Worm (Caenorhabditis elegans) whole organism, mixed stage, embryonic: ENCODE results near the gene F18C5.10.

Experiments used
- M03D4.4 ChIP-seq: sonication (generic microtip); optimal IDR thresholded peaks from 2 replicates; lab custom pipeline; 2017; ENCODE audit warnings: mild to moderate bottlenecking, missing genetic modification characterization, missing compliant biosample characterization
- bed-3 ChIP-seq: fragments of 200-800 bp; sonication (Bioruptor generic); optimal IDR thresholded peaks from 3 replicates; lab custom pipeline; 2018; ENCODE audit warnings: mild to moderate bottlenecking, missing genetic modification characterization, moderate library complexity, missing compliant biosample characterization
- blmp-1 ChIP-seq: fragments of 150-350 bp; optimal IDR thresholded peaks from 2 replicates; lab custom pipeline; 2014; ENCODE audit warnings: missing biosample characterization, missing genetic modification characterization
- ceh-39 ChIP-seq: fragments of 150-350 bp; optimal IDR thresholded peaks from 2 replicates; lab custom pipeline; 2014; ENCODE audit warnings: missing biosample characterization, missing genetic modification characterization
- ceh-43 ChIP-seq: fragments of 200-800 bp; sonication (Bioruptor generic); optimal IDR thresholded peaks from 2 replicates; lab custom pipeline; 2018; ENCODE audit warnings: mild to moderate bottlenecking, missing genetic modification characterization, moderate library complexity, missing compliant biosample characterization
- ceh-83 ChIP-seq: fragments of 200-800 bp; sonication (Bioruptor generic); optimal IDR thresholded peaks from 2 replicates; lab custom pipeline; 2018; ENCODE audit warnings: mild to moderate bottlenecking, missing genetic modification characterization, missing compliant biosample characterization
- ces-1 ChIP-seq: fragments of 150-350 bp; optimal IDR thresholded peaks from 2 replicates; lab custom pipeline; 2014; ENCODE audit warnings: missing biosample characterization, missing genetic modification reagents, missing genetic modification characterization
- cnd-1 ChIP-seq: fragments of 200-800 bp; sonication (Bioruptor generic); optimal IDR thresholded peaks from 2 replicates; lab custom pipeline; 2018; ENCODE audit warnings: mild to moderate bottlenecking, missing genetic modification characterization, missing compliant biosample characterization
- drap-1 ChIP-seq: fragments of 200-800 bp; sonication (Bioruptor generic); optimal IDR thresholded peaks from 3 replicates; lab custom pipeline; 2018; ENCODE audit warnings: mild to moderate bottlenecking, missing genetic modification characterization, missing compliant biosample characterization
- elt-1 ChIP-seq: sonication (generic microtip); optimal IDR thresholded peaks from 2 replicates; lab custom pipeline; 2017; ENCODE audit warnings: missing genetic modification characterization, mild to moderate bottlenecking, missing compliant biosample characterization, antibody characterized with exemption, moderate library complexity, borderline replicate concordance; ENCODE audit not compliant: insufficient read depth
- elt-3 ChIP-seq: fragments of 150-350 bp; optimal IDR thresholded peaks from 2 replicates; lab custom pipeline; 2014; ENCODE audit warnings: missing biosample characterization, missing genetic modification characterization
- flh-1 ChIP-seq: fragments of 200-800 bp; sonication (Bioruptor generic); optimal IDR thresholded peaks from 2 replicates; lab custom pipeline; 2018; ENCODE audit warnings: mild to moderate bottlenecking, missing genetic modification characterization, moderate library complexity, missing compliant biosample characterization
- ham-2 ChIP-seq: fragments of 200-800 bp; sonication (Bioruptor generic); optimal IDR thresholded peaks from 2 replicates; lab custom pipeline; 2018; ENCODE audit warnings: mild to moderate bottlenecking, missing genetic modification characterization, missing compliant biosample characterization
- hlh-1 ChIP-seq: fragments of 150-350 bp; optimal IDR thresholded peaks from 2 replicates; lab custom pipeline; 2014; ENCODE audit warnings: missing biosample characterization, missing genetic modification reagents, missing genetic modification characterization
- lin-13 ChIP-seq: fragments of 150-350 bp; optimal IDR thresholded peaks from 2 replicates; lab custom pipeline; 2014; ENCODE audit warnings: missing biosample characterization, missing genetic modification characterization
- lin-32 ChIP-seq: fragments of 200-800 bp; sonication (Bioruptor generic); optimal IDR thresholded peaks from 2 replicates; lab custom pipeline; 2018; ENCODE audit warnings: mild to moderate bottlenecking, missing genetic modification characterization, missing compliant biosample characterization
- lsy-2 ChIP-seq: fragments of 150-350 bp; optimal IDR thresholded peaks from 2 replicates; lab custom pipeline; 2014; ENCODE audit warnings: missing biosample characterization, missing genetic modification characterization
- mab-5 ChIP-seq: fragments of 150-350 bp; optimal IDR thresholded peaks from 2 replicates; lab custom pipeline; 2014; ENCODE audit warnings: missing biosample characterization, missing genetic modification characterization
- mep-1 ChIP-seq: fragments of 150-350 bp; optimal IDR thresholded peaks from 2 replicates; lab custom pipeline; 2017; ENCODE audit warnings: missing biosample characterization, missing genetic modification reagents, missing genetic modification characterization, inconsistent platforms
- mls-2 ChIP-seq: sonication (generic microtip); optimal IDR thresholded peaks from 2 replicates; lab custom pipeline; 2016; ENCODE audit warnings: mild to moderate bottlenecking, missing genetic modification characterization, moderate library complexity, missing compliant biosample characterization
- nhr-12 ChIP-seq: fragments of 150-350 bp; optimal IDR thresholded peaks from 2 replicates; lab custom pipeline; 2014; ENCODE audit warnings: missing biosample characterization, missing genetic modification characterization
- nhr-2 ChIP-seq: fragments of 150-350 bp; optimal IDR thresholded peaks from 2 replicates; lab custom pipeline; 2014; ENCODE audit warnings: missing biosample characterization, missing genetic modification characterization
- nhr-237 ChIP-seq: fragments of 150-350 bp; optimal IDR thresholded peaks from 2 replicates; lab custom pipeline; 2014; ENCODE audit warnings: missing biosample characterization, missing genetic modification characterization
- nhr-28 ChIP-seq: fragments of 150-350 bp; optimal IDR thresholded peaks from 2 replicates; lab custom pipeline; 2014; ENCODE audit warnings: missing biosample characterization, missing genetic modification characterization
- nhr-76 ChIP-seq: sonication (generic microtip); optimal IDR thresholded peaks from 2 replicates; lab custom pipeline; 2017; ENCODE audit warnings: missing biosample characterization, missing genetic modification characterization
- pha-4 ChIP-seq: fragments of 150-350 bp; optimal IDR thresholded peaks from 2 replicates; lab custom pipeline; 2018; ENCODE audit warnings: missing biosample characterization, missing genetic modification reagents, missing genetic modification characterization
- sem-2 ChIP-seq: fragments of 200-800 bp; sonication (Bioruptor generic); optimal IDR thresholded peaks from 2 replicates; lab custom pipeline; 2018; ENCODE audit warnings: mild to moderate bottlenecking, missing genetic modification characterization, missing compliant biosample characterization
- snpc-4 ChIP-seq: fragments of 150-350 bp; optimal IDR thresholded peaks from 2 replicates; lab custom pipeline; 2014; ENCODE audit warnings: missing biosample characterization, missing genetic modification characterization
- sptf-1 ChIP-seq: sonication (generic microtip); optimal IDR thresholded peaks from 2 replicates; lab custom pipeline; 2017; ENCODE audit warnings: mild to moderate bottlenecking, missing genetic modification characterization, moderate library complexity, missing compliant biosample characterization
- tbx-8 ChIP-seq: fragments of 200-800 bp; sonication (Bioruptor generic); optimal IDR thresholded peaks from 2 replicates; lab custom pipeline; 2018; ENCODE audit warnings: mild to moderate bottlenecking, missing genetic modification characterization, moderate library complexity, missing compliant biosample characterization
- unc-120 ChIP-seq: sonication (generic microtip); optimal IDR thresholded peaks from 2 replicates; lab custom pipeline; 2017; ENCODE audit warnings: missing genetic modification characterization, missing compliant biosample characterization; ENCODE audit not compliant: poor library complexity, severe bottlenecking
- unc-39 ChIP-seq: fragments of 150-350 bp; optimal IDR thresholded peaks from 2 replicates; lab custom pipeline; 2014; ENCODE audit warnings: missing biosample characterization, missing genetic modification characterization
- unc-62 ChIP-seq: fragments of 150-350 bp; optimal IDR thresholded peaks from 2 replicates; lab custom pipeline; 2014; ENCODE audit warnings: missing biosample characterization, missing genetic modification reagents, missing genetic modification characterization
- zip-8 ChIP-seq: fragments of 150-350 bp; optimal IDR thresholded peaks from 2 replicates; lab custom pipeline; 2014; ENCODE audit warnings: missing biosample characterization, missing genetic modification characterization
- ztf-11 ChIP-seq: fragments of 150-350 bp; optimal IDR thresholded peaks from 2 replicates; lab custom pipeline; 2014; ENCODE audit warnings: missing biosample characterization, missing genetic modification characterization

The F18C5.10 gene

DNA sequence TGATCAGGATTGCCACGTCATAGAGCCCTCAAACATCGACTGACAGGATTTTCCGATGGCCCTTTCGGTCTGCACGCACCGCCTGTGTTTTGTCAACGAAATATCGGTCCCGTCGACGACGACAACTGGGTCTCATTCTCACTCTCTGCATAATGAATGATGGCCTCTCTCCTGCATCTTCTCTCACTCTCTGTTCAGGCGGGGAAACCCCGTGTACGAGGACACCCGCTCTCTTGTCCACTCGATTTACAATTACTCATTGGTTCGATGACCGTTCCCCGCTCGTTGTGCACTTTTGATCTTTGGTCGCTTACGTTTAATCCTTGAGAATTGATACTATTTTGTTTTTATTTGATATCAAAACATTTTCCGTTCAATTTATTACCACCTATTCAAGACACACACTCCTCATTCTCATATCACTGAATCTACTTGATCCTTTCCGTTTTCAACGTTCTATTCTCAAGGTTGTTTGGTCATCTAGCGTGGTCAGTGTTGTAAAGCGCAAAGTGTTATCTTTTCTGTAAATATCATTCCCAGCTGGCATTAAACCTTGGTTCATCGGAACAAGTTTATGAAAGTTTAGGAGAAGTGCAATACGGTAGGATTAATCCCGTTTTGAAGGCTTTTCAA, 38.5 kb downstream of the F18C5.10 start:
- TF ChIP-seq elt-3 (tag; lab: Kevin White, UChicago) (no peak), cnd-1 (tag; lab: Kevin White, UChicago) (peak; percentile 25), unc-39 (no peak), unc-120 (tag; lab: Kevin White, UChicago) (peak; percentile 44), lsy-2 (tag; lab: Kevin White, UChicago) (no peak), nhr-12 (tag; lab: Kevin White, UChicago) (no peak), ztf-11 (tag; lab: Kevin White, UChicago) (no peak), hlh-1 (peak; percentile 41), unc-62 (peak; percentile 58), blmp-1 (tag; lab: Kevin White, UChicago) (no peak), sem-2 (GFP tag; lab: Kevin White, UChicago) (no peak), M03D4.4 (peak; percentile 31), mls-2 (tag; lab: Kevin White, UChicago) (peak; percentile 73), lin-13 (tag; lab: Kevin White, UChicago) (no peak), nhr-2 (tag; lab: Kevin White, UChicago) (peak; percentile 96), drap-1 (GFP tag; lab: Kevin White, UChicago) (no peak), sptf-1 (tag; lab: Kevin White, UChicago) (no peak), bed-3 (GFP tag; lab: Kevin White, UChicago) (no peak), tbx-8 (GFP tag; lab: Kevin White, UChicago) (no peak), snpc-4 (tag; lab: Kevin White, UChicago) (no peak), ham-2 (GFP tag; lab: Kevin White, UChicago) (peak; percentile 40), ceh-39 (no peak), ceh-43 (GFP tag; lab: Kevin White, UChicago) (no peak), nhr-28 (no peak), nhr-76 (tag; lab: Kevin White, UChicago) (no peak), nhr-237 (tag; lab: Kevin White, UChicago) (no peak), pha-4 (tag; lab: Kevin White, UChicago) (no peak), mab-5 (tag; lab: Kevin White, UChicago) (no peak), ceh-83 (GFP tag; lab: Kevin White, UChicago) (no peak), elt-1 (tag; lab: Kevin White, UChicago) (no peak), ces-1 (GFP tag; lab: Kevin White, UChicago) (no peak), lin-32 (GFP tag; lab: Kevin White, UChicago) (no peak), flh-1 (GFP tag; lab: Kevin White, UChicago) (no peak), zip-8 (tag; lab: Kevin White, UChicago) (no peak), mep-1 (peak; percentile 50)

DNA sequence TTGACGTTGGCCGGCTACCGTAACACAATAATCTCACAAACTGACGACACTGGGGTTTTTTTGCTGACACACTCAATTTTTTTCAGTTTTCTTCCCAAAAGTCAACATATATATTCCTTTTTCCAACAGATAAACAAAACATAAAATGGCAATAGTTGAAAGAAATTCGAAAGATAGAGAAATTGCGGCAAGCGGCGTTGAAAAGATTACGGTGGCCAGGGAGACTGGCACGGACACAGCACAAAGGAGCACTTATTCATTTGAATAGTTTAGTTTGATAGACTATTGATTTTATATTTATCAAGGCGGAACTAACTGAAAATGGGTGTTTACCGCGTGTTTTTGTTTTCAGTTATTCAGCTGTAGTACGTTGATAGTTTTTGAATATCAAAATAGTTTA, 39.9 kb downstream of the F18C5.10 start, which contains the start of gene toe-2:
Gene toe-2, minus strand, starts transcription at position 70 of the 400 bp plus-strand sequence.
- TF ChIP-seq mls-2 (tag; lab: Kevin White, UChicago) (no peak), M03D4.4 (no peak), sptf-1 (tag; lab: Kevin White, UChicago) (no peak), tbx-8 (GFP tag; lab: Kevin White, UChicago) (no peak), ces-1 (GFP tag; lab: Kevin White, UChicago) (no peak), unc-39 (no peak)

DNA sequence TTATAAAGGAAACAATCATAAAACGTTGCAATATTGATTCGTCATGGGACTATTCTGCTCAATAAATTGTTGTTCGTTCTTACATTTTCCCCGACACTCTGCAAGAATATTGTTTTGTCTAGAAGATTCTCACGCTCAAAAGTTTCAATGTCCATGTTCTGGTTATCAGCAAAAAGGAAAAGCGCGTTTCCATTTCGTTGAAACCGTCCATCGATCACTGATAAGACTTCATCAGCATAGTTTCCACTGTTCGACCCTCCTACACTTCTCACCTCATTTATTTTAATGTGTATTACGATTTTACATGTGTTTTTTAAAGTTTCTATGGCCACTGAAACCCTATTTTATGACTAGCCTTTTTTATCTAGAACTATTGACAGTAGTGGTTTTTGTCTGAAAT, 41.1 kb downstream of the F18C5.10 start:
- TF ChIP-seq ces-1 (GFP tag; lab: Kevin White, UChicago) (no peak), nhr-2 (tag; lab: Kevin White, UChicago) (no peak), elt-1 (tag; lab: Kevin White, UChicago) (no peak), nhr-12 (tag; lab: Kevin White, UChicago) (no peak), sptf-1 (tag; lab: Kevin White, UChicago) (no peak)
- TF ChIP-seq, all 35 proteins: peak for 0
